Worm (Caenorhabditis elegans) whole organism, young adult: ENCODE data around the gene C47E8.11.

Source experiments
- B0019.2 ChIP-seq: fragments of 200-800 bp; sonication (Bioruptor generic); conservative IDR thresholded peaks from 2 replicates; pipeline ENCODE4 v1.3.6; 2022; ENCODE audit warnings: missing genetic modification reagents, missing genetic modification characterization, missing compliant biosample characterization
- B0261.1 ChIP-seq: sonication (generic microtip); optimal IDR thresholded peaks from 2 replicates; lab custom pipeline; 2016; ENCODE audit warnings: mild to moderate bottlenecking, missing genetic modification characterization, moderate library complexity, missing compliant biosample characterization
- B0336.3 ChIP-seq: fragments of 200-800 bp; sonication (Bioruptor generic); IDR thresholded peaks from 2 replicates; pipeline ENCODE4 v1.3.6; 2022; ENCODE audit warnings: missing genetic modification characterization, missing compliant biosample characterization
- D2030.7 ChIP-seq: fragments of 200-800 bp; sonication (Bioruptor generic); IDR thresholded peaks from 2 replicates; pipeline ENCODE4 v1.3.6; 2022; ENCODE audit warnings: missing genetic modification reagents, missing genetic modification characterization, missing compliant biosample characterization
- F10E7.11 ChIP-seq: sonication (generic microtip); optimal IDR thresholded peaks from 2 replicates; lab custom pipeline; 2017; ENCODE audit warnings: mild to moderate bottlenecking, missing genetic modification characterization, moderate library complexity, missing compliant biosample characterization
- F57A8.1 ChIP-seq: fragments of 200-800 bp; sonication (Bioruptor generic); optimal IDR thresholded peaks from 2 replicates; lab custom pipeline; 2018; ENCODE audit warnings: mild to moderate bottlenecking, missing genetic modification characterization, moderate library complexity, missing compliant biosample characterization
- K11D2.4 ChIP-seq: fragments of 200-800 bp; sonication (Bioruptor generic); IDR thresholded peaks from 2 replicates; pipeline ENCODE4 v1.3.6; 2022; ENCODE audit warnings: missing genetic modification reagents, missing genetic modification characterization, missing compliant biosample characterization
- K12H6.12 ChIP-seq: fragments of 200-800 bp; sonication (Bioruptor generic); optimal IDR thresholded peaks from 2 replicates; lab custom pipeline; 2018; ENCODE audit warnings: mild to moderate bottlenecking, missing genetic modification characterization, missing compliant biosample characterization
- Y53F4B.3 ChIP-seq: fragments of 200-800 bp; sonication (Bioruptor generic); IDR thresholded peaks from 2 replicates; pipeline ENCODE4 v1.3.6; 2022; ENCODE audit warnings: missing genetic modification reagents, missing genetic modification characterization, missing compliant biosample characterization
- Y53G8AR.9 ChIP-seq: fragments of 200-800 bp; sonication (Bioruptor generic); conservative IDR thresholded peaks from 2 replicates; pipeline ENCODE4 v1.3.6; 2022; ENCODE audit warnings: missing genetic modification reagents, missing genetic modification characterization, missing compliant biosample characterization
- Y67H2A.10 ChIP-seq: fragments of 200-800 bp; sonication (Bioruptor generic); conservative IDR thresholded peaks from 2 replicates; pipeline ENCODE4 v1.3.6; 2022; ENCODE audit warnings: missing genetic modification reagents, missing genetic modification characterization, missing compliant biosample characterization
- Y79H2A.3 ChIP-seq: fragments of 200-800 bp; sonication (Bioruptor generic); conservative IDR thresholded peaks from 2 replicates; pipeline ENCODE4 v1.3.6; 2022; ENCODE audit warnings: missing genetic modification reagents, missing genetic modification characterization, missing compliant biosample characterization
- Y95B8A.8 ChIP-seq: fragments of 200-800 bp; sonication (Bioruptor generic); IDR thresholded peaks from 2 replicates; pipeline ENCODE4 v1.3.6; 2022; ENCODE audit warnings: missing genetic modification reagents, missing genetic modification characterization, missing compliant biosample characterization
- ZK185.1 ChIP-seq: sonication (generic microtip); optimal IDR thresholded peaks from 2 replicates; lab custom pipeline; 2016; ENCODE audit warnings: mild to moderate bottlenecking, missing genetic modification characterization, missing compliant biosample characterization; ENCODE audit not compliant: poor library complexity, severe bottlenecking
- ama-1 ChIP-seq, 3 experiments: fragments of 150-350 bp in 1 of 3; sonication (generic microtip) in 2 of 3; optimal IDR thresholded peaks; 2 replicates each; lab custom pipeline; 2014 to 2018; ENCODE audit warnings: missing biosample characterization in 2 of 3, missing genetic modification characterization in 2 of 3, missing genetic modification reagents in 2 of 3
- attf-3 ChIP-seq: fragments of 200-800 bp; sonication (Bioruptor generic); conservative IDR thresholded peaks from 2 replicates; pipeline ENCODE4 v1.3.6; 2022; ENCODE audit warnings: missing genetic modification reagents, missing genetic modification characterization, missing compliant biosample characterization
- attf-6 ChIP-seq: fragments of 200-800 bp; sonication (Bioruptor generic); IDR thresholded peaks from 2 replicates; pipeline ENCODE4 v1.3.6; 2022; ENCODE audit warnings: missing genetic modification reagents, missing genetic modification characterization, missing compliant biosample characterization
- ccch-3 ChIP-seq: fragments of 200-800 bp; sonication (Bioruptor generic); optimal IDR thresholded peaks from 2 replicates; lab custom pipeline; 2018; ENCODE audit warnings: mild to moderate bottlenecking, missing genetic modification characterization, missing compliant biosample characterization
- ceh-100 ChIP-seq: fragments of 200-800 bp; sonication (Bioruptor generic); IDR thresholded peaks from 2 replicates; pipeline ENCODE4 v1.3.6; 2022; ENCODE audit warnings: missing genetic modification reagents, missing genetic modification characterization, missing compliant biosample characterization
- ceh-79 ChIP-seq: sonication (generic microtip); optimal IDR thresholded peaks from 2 replicates; lab custom pipeline; 2017; ENCODE audit warnings: mild to moderate bottlenecking, missing genetic modification characterization, missing compliant biosample characterization
- ceh-91 ChIP-seq: fragments of 200-800 bp; sonication (Bioruptor generic); IDR thresholded peaks from 2 replicates; pipeline ENCODE4 v1.3.6; 2022; ENCODE audit warnings: missing genetic modification reagents, missing genetic modification characterization, missing compliant biosample characterization
- chd-7 ChIP-seq: sonication (generic microtip); optimal IDR thresholded peaks from 2 replicates; lab custom pipeline; 2016; ENCODE audit warnings: mild to moderate bottlenecking, missing genetic modification characterization, moderate library complexity, missing compliant biosample characterization
- die-1 ChIP-seq: sonication (generic microtip); optimal IDR thresholded peaks from 2 replicates; lab custom pipeline; 2016; ENCODE audit warnings: missing genotype, mild to moderate bottlenecking, missing genetic modification characterization, missing compliant biosample characterization
- dox-1 ChIP-seq: fragments of 200-800 bp; sonication (Bioruptor generic); IDR thresholded peaks from 2 replicates; pipeline ENCODE4 v1.3.6; 2022; ENCODE audit warnings: missing genetic modification reagents, missing genetic modification characterization, missing compliant biosample characterization
- dpff-1 ChIP-seq: sonication (generic microtip); optimal IDR thresholded peaks from 2 replicates; lab custom pipeline; 2017; ENCODE audit warnings: mild to moderate bottlenecking, missing genetic modification characterization, missing compliant biosample characterization
- egl-44 ChIP-seq: fragments of 200-800 bp; sonication (Bioruptor generic); IDR thresholded peaks from 2 replicates; pipeline ENCODE4 v1.3.6; 2022; ENCODE audit warnings: missing genetic modification reagents, missing genetic modification characterization, missing compliant biosample characterization
- hlh-26 ChIP-seq: fragments of 200-800 bp; sonication (Bioruptor generic); conservative IDR thresholded peaks from 2 replicates; pipeline ENCODE4 v1.3.6; 2022; ENCODE audit warnings: missing genetic modification reagents, missing genetic modification characterization, missing compliant biosample characterization
- let-526 ChIP-seq: fragments of 200-800 bp; sonication (Bioruptor generic); IDR thresholded peaks from 2 replicates; pipeline ENCODE4 v1.3.6; 2022; ENCODE audit warnings: missing genetic modification reagents, missing genetic modification characterization, missing compliant biosample characterization
- lsl-1 ChIP-seq: fragments of 200-800 bp; sonication (Bioruptor generic); optimal IDR thresholded peaks from 2 replicates; lab custom pipeline; 2018; ENCODE audit warnings: mild to moderate bottlenecking, missing genetic modification characterization, moderate library complexity, missing compliant biosample characterization
- madf-10 ChIP-seq: sonication (generic microtip); optimal IDR thresholded peaks from 2 replicates; lab custom pipeline; 2016; ENCODE audit warnings: mild to moderate bottlenecking, missing genetic modification characterization, missing compliant biosample characterization
- mel-28 ChIP-seq: sonication (generic microtip); optimal IDR thresholded peaks from 2 replicates; lab custom pipeline; 2016; ENCODE audit warnings: borderline replicate concordance, mild to moderate bottlenecking, missing genetic modification characterization, missing compliant biosample characterization
- mes-4 ChIP-seq: sonication (generic microtip); optimal IDR thresholded peaks from 2 replicates; lab custom pipeline; 2016; ENCODE audit warnings: missing genotype, missing genetic modification characterization, missing compliant biosample characterization
- nhr-120 ChIP-seq: fragments of 200-800 bp; sonication (Bioruptor generic); IDR thresholded peaks from 2 replicates; pipeline ENCODE4 v1.3.6; 2022; ENCODE audit warnings: missing genetic modification characterization, missing compliant biosample characterization
- nhr-27 ChIP-seq: fragments of 200-800 bp; sonication (Bioruptor generic); optimal IDR thresholded peaks from 2 replicates; lab custom pipeline; 2018; ENCODE audit warnings: mild to moderate bottlenecking, missing genetic modification characterization, moderate library complexity, missing compliant biosample characterization
- nhr-80 ChIP-seq: sonication (generic microtip); optimal IDR thresholded peaks from 2 replicates; lab custom pipeline; 2016; ENCODE audit warnings: missing genetic modification characterization, missing compliant biosample characterization
- pha-4 ChIP-seq: fragments of 150-350 bp; sonication (generic microtip); optimal IDR thresholded peaks from 2 replicates; lab custom pipeline; 2014; ENCODE audit warnings: missing biosample characterization, missing genetic modification reagents, missing genetic modification characterization
- rcor-1 ChIP-seq: fragments of 200-800 bp; sonication (Bioruptor generic); IDR thresholded peaks from 2 replicates; pipeline ENCODE4 v1.3.6; 2022; ENCODE audit warnings: missing genetic modification reagents, missing genetic modification characterization, missing compliant biosample characterization
- rec-8 ChIP-seq, 2 experiments: sonication (generic microtip); optimal IDR thresholded peaks; 2 replicates each; lab custom pipeline; 2016; ENCODE audit warnings: mild to moderate bottlenecking in 2 of 2, missing genetic modification characterization in 2 of 2, missing genetic modification reagents in 2 of 2, missing genotype in 2 of 2, missing biosample characterization in 1 of 2, missing compliant biosample characterization in 1 of 2, moderate library complexity in 1 of 2
- repo-1 ChIP-seq: sonication (generic microtip); optimal IDR thresholded peaks from 2 replicates; lab custom pipeline; 2017; ENCODE audit warnings: mild to moderate bottlenecking, missing genetic modification characterization, missing compliant biosample characterization
- rpc-1 ChIP-seq, 2 experiments: fragments of 150-350 bp in 1 of 2; sonication (generic microtip) in 1 of 2; optimal IDR thresholded peaks; 2 replicates each; lab custom pipeline; 2014 to 2018; ENCODE audit warnings: missing biosample characterization in 1 of 2, missing genetic modification characterization in 1 of 2, missing genetic modification reagents in 1 of 2, missing genotype in 1 of 2
- snpc-3.4 ChIP-seq: sonication (generic microtip); optimal IDR thresholded peaks from 2 replicates; lab custom pipeline; 2017; ENCODE audit warnings: missing genetic modification characterization, mild to moderate bottlenecking, missing compliant biosample characterization, antibody characterized with exemption, moderate library complexity, missing genotype, missing genetic modification reagents
- sptf-2 ChIP-seq: fragments of 200-800 bp; sonication (Bioruptor generic); optimal IDR thresholded peaks from 2 replicates; lab custom pipeline; 2018; ENCODE audit warnings: mild to moderate bottlenecking, missing genetic modification characterization, missing compliant biosample characterization
- tlf-1 ChIP-seq: fragments of 200-800 bp; sonication (Bioruptor generic); optimal IDR thresholded peaks from 2 replicates; lab custom pipeline; 2018; ENCODE audit warnings: mild to moderate bottlenecking, missing genetic modification characterization, missing compliant biosample characterization
- ztf-28 ChIP-seq: fragments of 200-800 bp; sonication (Bioruptor generic); IDR thresholded peaks from 2 replicates; pipeline ENCODE4 v1.3.6; 2022; ENCODE audit warnings: missing genetic modification reagents, missing genetic modification characterization, missing compliant biosample characterization

Gene C47E8.11

DNA sequence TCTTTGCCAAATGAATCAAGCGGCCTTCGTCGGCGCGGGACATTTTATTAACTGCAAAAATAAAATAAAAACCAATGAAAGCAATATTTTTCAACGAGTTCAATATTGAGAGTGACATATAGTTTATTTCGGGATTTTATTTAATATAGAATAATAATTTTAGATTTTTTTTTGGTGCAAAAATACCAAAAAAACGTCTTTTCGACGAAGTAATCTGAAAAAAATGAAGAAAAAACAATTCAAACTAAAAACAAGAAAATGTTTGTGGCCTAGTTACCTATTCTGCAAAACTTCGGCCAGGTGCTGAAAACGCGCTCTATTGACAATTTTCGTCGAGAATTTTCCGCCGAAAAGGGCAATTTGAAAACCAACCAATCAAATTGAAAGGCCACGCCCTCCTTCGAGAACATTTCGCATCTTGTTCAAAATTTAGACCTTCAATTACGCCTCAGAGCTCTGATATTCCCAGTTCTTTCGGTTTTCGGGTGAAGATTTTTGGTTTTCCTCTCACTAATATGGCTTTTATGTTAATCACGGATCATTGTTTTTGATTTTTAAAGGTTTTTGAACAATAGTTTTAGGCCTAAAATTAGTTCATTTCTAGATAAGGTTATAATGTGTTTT is 2.9 kb upstream of the C47E8.11 start, which contains the start of gene C47E8.4 (continued):
- TF ChIP-seq ceh-91 (GFP tag; lab: Robert Waterston, UW) = peak; percentile 93
- TF ChIP-seq rcor-1 = peak; percentile 97
- no peak for TF ChIP-seq hlh-26
- peak; percentile 88 for TF ChIP-seq repo-1
- peak; percentile 8 for TF ChIP-seq pha-4 (tag; lab: Kevin White, UChicago)
- TF ChIP-seq B0261.1 (tag; lab: Kevin White, UChicago) = peak; percentile 41
- TF ChIP-seq ztf-28 (GFP tag; lab: Robert Waterston, UW) = peak; percentile 94
- TF ChIP-seq F57A8.1 (GFP tag; lab: Kevin White, UChicago) = no peak
- peak; percentile 95 for TF ChIP-seq snpc-3.4 (tag; lab: Kevin White, UChicago)
- peak; percentile 94 for TF ChIP-seq chd-7 (tag; lab: Kevin White, UChicago)
- peak; percentile 98 for TF ChIP-seq tlf-1
- peak; percentile 80; the same call in 1 of the 2 replicates for TF ChIP-seq Y95B8A.8 (GFP tag; lab: Robert Waterston, UW)
- TF ChIP-seq nhr-80 (tag; lab: Kevin White, UChicago) = peak; percentile 55
- TF ChIP-seq ceh-79 (tag; lab: Kevin White, UChicago) = peak; percentile 87
- TF ChIP-seq lsl-1 = peak; percentile 76
- TF ChIP-seq rpc-1 (optimal IDR thresholded peaks at IDR 0.05; lab: Kevin White, UChicago) = peak; percentile 56
- TF ChIP-seq rpc-1 (tag; optimal IDR thresholded peaks at IDR 0.05; lab: Kevin White, UChicago) = peak; percentile 0
- TF ChIP-seq Y79H2A.3 (GFP tag; lab: Robert Waterston, UW) = no peak
- TF ChIP-seq die-1 = no peak
- TF ChIP-seq attf-6 (GFP tag; lab: Robert Waterston, UW) = peak; percentile 71; the same call in 1 of the 2 replicates
- TF ChIP-seq dpff-1 (tag; lab: Kevin White, UChicago) = peak; percentile 46
- TF ChIP-seq D2030.7 (GFP tag; lab: Robert Waterston, UW) = peak; percentile 93
- TF ChIP-seq K12H6.12 = peak; percentile 96
- peak; percentile 95 for TF ChIP-seq Y53G8AR.9 (GFP tag; lab: Robert Waterston, UW)
- TF ChIP-seq dox-1 (GFP tag; lab: Robert Waterston, UW) = peak; percentile 95
- TF ChIP-seq rec-8 (tag; optimal IDR thresholded peaks at IDR 0.05; lab: Kevin White, UChicago) = peak; percentile 63 to 81
- TF ChIP-seq ZK185.1 (tag; lab: Kevin White, UChicago) = peak; percentile 97
- TF ChIP-seq Y67H2A.10 (GFP tag; lab: Robert Waterston, UW) = peak; percentile 93
- no peak for TF ChIP-seq sptf-2 (GFP tag; lab: Kevin White, UChicago)
- 0 out of 2 replicates have a peak, but pooled peaks have one; percentile 79 for TF ChIP-seq nhr-120
- peak; percentile 92 for TF ChIP-seq B0019.2 (GFP tag; lab: Robert Waterston, UW)
- TF ChIP-seq madf-10 (tag; lab: Kevin White, UChicago) = peak; percentile 93
- peak; percentile 96 for TF ChIP-seq let-526 (GFP tag; lab: Robert Waterston, UW)
- peak; percentile 86 for TF ChIP-seq ceh-100 (GFP tag; lab: Robert Waterston, UW)
- peak; percentile 48; the same call in 1 of the 2 replicates for TF ChIP-seq Y53F4B.3 (GFP tag; lab: Robert Waterston, UW)
- TF ChIP-seq F10E7.11 (tag; lab: Kevin White, UChicago) = peak; percentile 64
- TF ChIP-seq ccch-3 (GFP tag; lab: Kevin White, UChicago) = peak; percentile 90
- TF ChIP-seq K11D2.4 (GFP tag; lab: Robert Waterston, UW) = peak; percentile 94
- peak; percentile 65 for TF ChIP-seq mel-28 (tag; lab: Kevin White, UChicago)
- peak; percentile 53 for TF ChIP-seq ama-1 (optimal IDR thresholded peaks at IDR 0.05; lab: Kevin White, UChicago)
- no peak for TF ChIP-seq ama-1 (GFP tag; optimal IDR thresholded peaks at IDR 0.05; lab: Kevin White, UChicago)
- TF ChIP-seq B0336.3 (GFP tag; lab: Robert Waterston, UW) = peak; percentile 90
- TF ChIP-seq egl-44 (GFP tag; lab: Robert Waterston, UW) = peak; percentile 73
- TF ChIP-seq mes-4 (tag; lab: Kevin White, UChicago) = no peak
- TF ChIP-seq attf-3 (GFP tag; lab: Robert Waterston, UW) = peak; percentile 81
- peak; percentile 92 for TF ChIP-seq nhr-27 (tag; lab: Kevin White, UChicago)
